Fruit fly (Drosophila melanogaster) whole organism, embryonic: ENCODE results near the gene CenB1A.

Source experiments
- CG10147 ChIP-seq: fragments of 200-800 bp; sonication (Bioruptor generic); optimal IDR thresholded peaks from 2 replicates; lab custom pipeline; 2019; ENCODE audit warnings: missing biosample characterization, mild to moderate bottlenecking, missing genetic modification characterization, moderate library complexity
- CG10366 ChIP-seq: fragments of 200-800 bp; sonication (Bioruptor generic); IDR thresholded peaks from 2 replicates; pipeline ENCODE4 v1.3.6; 2022; ENCODE audit warnings: missing biosample characterization, missing genetic modification characterization
- CG12659 ChIP-seq: fragments of 200-800 bp; sonication (Bioruptor generic); optimal IDR thresholded peaks from 3 replicates; lab custom pipeline; 2017; ENCODE audit warnings: mild to moderate bottlenecking, missing biosample characterization, missing genetic modification reagents, missing genetic modification characterization
- CG13624 ChIP-seq: fragments of 200-800 bp; sonication (Bioruptor generic); optimal IDR thresholded peaks from 2 replicates; lab custom pipeline; 2016; ENCODE audit warnings: missing biosample characterization, missing genetic modification characterization
- CG17385 ChIP-seq: fragments of 200-800 bp; sonication (Bioruptor generic); optimal IDR thresholded peaks from 3 replicates; lab custom pipeline; 2018; ENCODE audit warnings: missing biosample characterization, mild to moderate bottlenecking, missing genetic modification characterization
- CG17829 ChIP-seq: fragments of 200-800 bp; optimal IDR thresholded peaks from 2 replicates; lab custom pipeline; 2019; ENCODE audit warnings: missing biosample characterization, mild to moderate bottlenecking, missing genetic modification characterization, moderate library complexity
- CG2129 ChIP-seq: fragments of 200-800 bp; sonication (Bioruptor generic); IDR thresholded peaks from 2 replicates; pipeline ENCODE4 v1.3.6; 2022; ENCODE audit warnings: missing biosample characterization, missing genetic modification characterization; ENCODE audit not compliant: partially characterized antibody
- CG2712 ChIP-seq: fragments of 200-800 bp; optimal IDR thresholded peaks from 3 replicates; lab custom pipeline; 2019; ENCODE audit warnings: missing biosample characterization, mild to moderate bottlenecking, missing genetic modification characterization, moderate library complexity
- CG2889 ChIP-seq: fragments of 200-800 bp; sonication (Bioruptor generic); IDR thresholded peaks from 3 replicates; pipeline ENCODE4 v1.3.6; 2022; ENCODE audit warnings: missing biosample characterization, missing genetic modification characterization
- CG31388 ChIP-seq: fragments of 200-800 bp; sonication (Bioruptor generic); optimal IDR thresholded peaks from 2 replicates; lab custom pipeline; 2016; ENCODE audit warnings: missing biosample characterization, missing genetic modification characterization
- CG32767 ChIP-seq: fragments of 200-800 bp; sonication (Bioruptor generic); IDR thresholded peaks from 2 replicates; pipeline ENCODE4 v1.3.6; 2022; ENCODE audit warnings: missing biosample characterization, missing genetic modification characterization
- CG3838 ChIP-seq: fragments of 200-800 bp; sonication (Bioruptor generic); optimal IDR thresholded peaks from 3 replicates; lab custom pipeline; 2016; ENCODE audit warnings: missing biosample characterization, missing genetic modification characterization
- CG3847 ChIP-seq: fragments of 200-800 bp; sonication (Bioruptor generic); IDR thresholded peaks from 2 replicates; pipeline ENCODE4 v1.3.6; 2022; ENCODE audit warnings: missing biosample characterization, missing genetic modification characterization
- CG4328 ChIP-seq: fragments of 200-800 bp; sonication (Bioruptor generic); optimal IDR thresholded peaks from 3 replicates; lab custom pipeline; 2017; ENCODE audit warnings: missing biosample characterization, missing genetic modification reagents, missing genetic modification characterization
- CG4360 ChIP-seq: fragments of 200-800 bp; sonication (Bioruptor generic); IDR thresholded peaks from 2 replicates; pipeline ENCODE4 v1.3.6; 2022; ENCODE audit warnings: missing biosample characterization, missing genetic modification characterization
- CG7271 ChIP-seq: fragments of 200-800 bp; sonication (Bioruptor generic); optimal IDR thresholded peaks from 2 replicates; lab custom pipeline; 2018; ENCODE audit warnings: missing biosample characterization, mild to moderate bottlenecking, missing genetic modification characterization, moderate library complexity
- Chrac-16 ChIP-seq: fragments of 200-800 bp; sonication (Bioruptor generic); optimal IDR thresholded peaks from 3 replicates; lab custom pipeline; 2016; ENCODE audit warnings: missing biosample characterization, missing genetic modification characterization
- CkIIα-i1 ChIP-seq: fragments of 200-800 bp; sonication (Bioruptor generic); IDR thresholded peaks from 2 replicates; pipeline ENCODE4 v1.3.6; 2022; ENCODE audit warnings: missing biosample characterization, missing genetic modification characterization
- CrebB ChIP-seq: fragments of 200-800 bp; sonication (Bioruptor generic); optimal IDR thresholded peaks from 3 replicates; lab custom pipeline; 2018; ENCODE audit warnings: missing biosample characterization, mild to moderate bottlenecking, missing genetic modification characterization
- Dbx ChIP-seq: fragments of 200-800 bp; sonication (Bioruptor generic); IDR thresholded peaks from 3 replicates; pipeline ENCODE4 v1.3.6; 2022; ENCODE audit warnings: missing biosample characterization, missing genetic modification characterization
- E2f2 ChIP-seq: fragments of 200-800 bp; sonication (Bioruptor generic); IDR thresholded peaks from 2 replicates; pipeline ENCODE4 v1.3.6; 2022; ENCODE audit warnings: missing biosample characterization, missing genetic modification characterization
- Hey ChIP-seq: fragments of 200-800 bp; sonication (Bioruptor generic); optimal IDR thresholded peaks from 3 replicates; lab custom pipeline; 2018; ENCODE audit warnings: missing biosample characterization, mild to moderate bottlenecking, missing genetic modification characterization
- Hr3 ChIP-seq: fragments of 200-800 bp; sonication (Bioruptor generic); optimal IDR thresholded peaks from 3 replicates; lab custom pipeline; 2016; ENCODE audit warnings: missing biosample characterization, missing genetic modification characterization
- Nf-YA ChIP-seq: fragments of 200-800 bp; sonication (Bioruptor generic); IDR thresholded peaks from 2 replicates; pipeline ENCODE4 v1.3.6; 2022; ENCODE audit warnings: missing biosample characterization, missing genetic modification characterization
- Oli ChIP-seq: fragments of 200-800 bp; sonication (Bioruptor generic); optimal IDR thresholded peaks from 2 replicates; lab custom pipeline; 2018; ENCODE audit warnings: missing biosample characterization, mild to moderate bottlenecking, missing genetic modification characterization, moderate library complexity
- Six4 ChIP-seq: fragments of 200-800 bp; sonication (Bioruptor generic); optimal IDR thresholded peaks from 2 replicates; lab custom pipeline; 2016; ENCODE audit warnings: missing biosample characterization, missing genetic modification characterization
- Ssrp ChIP-seq: fragments of 200-800 bp; sonication (Bioruptor generic); optimal IDR thresholded peaks from 2 replicates; lab custom pipeline; 2018; ENCODE audit warnings: missing biosample characterization, mild to moderate bottlenecking, missing genetic modification characterization, moderate library complexity
- Vsx1 ChIP-seq: fragments of 200-800 bp; sonication (Bioruptor generic); optimal IDR thresholded peaks from 2 replicates; lab custom pipeline; 2017; ENCODE audit warnings: missing biosample characterization, mild to moderate bottlenecking, missing genetic modification characterization, missing genetic modification reagents
- abd-A ChIP-seq: fragments of 200-800 bp; sonication (Bioruptor generic); optimal IDR thresholded peaks from 3 replicates; lab custom pipeline; 2019; ENCODE audit warnings: missing biosample characterization, mild to moderate bottlenecking, missing genetic modification characterization, moderate library complexity
- amos ChIP-seq: fragments of 200-800 bp; sonication (Bioruptor generic); IDR thresholded peaks from 2 replicates; pipeline ENCODE4 v1.3.6; 2022; ENCODE audit warnings: missing biosample characterization, missing genetic modification characterization; ENCODE audit not compliant: partially characterized antibody
- corto ChIP-seq: fragments of 200-800 bp; sonication (Bioruptor generic); optimal IDR thresholded peaks from 2 replicates; lab custom pipeline; 2016; ENCODE audit warnings: missing biosample characterization, mild to moderate bottlenecking, missing genetic modification characterization, moderate library complexity
- dm ChIP-seq: fragments of 200-800 bp; sonication (Bioruptor generic); optimal IDR thresholded peaks from 3 replicates; lab custom pipeline; 2016; ENCODE audit warnings: missing biosample characterization, missing genetic modification characterization
- en ChIP-seq: fragments of 200-800 bp; sonication (Bioruptor generic); optimal IDR thresholded peaks from 2 replicates; lab custom pipeline; 2016; ENCODE audit warnings: missing biosample characterization, missing genetic modification characterization
- esg ChIP-seq: fragments of 200-800 bp; sonication (Bioruptor generic); conservative IDR thresholded peaks from 2 replicates; pipeline ENCODE4 v1.3.6; 2022; ENCODE audit warnings: missing biosample characterization, missing genetic modification characterization
- gem ChIP-seq: fragments of 200-800 bp; sonication (Bioruptor generic); optimal IDR thresholded peaks from 2 replicates; lab custom pipeline; 2019; ENCODE audit warnings: missing biosample characterization, mild to moderate bottlenecking, missing genetic modification characterization, moderate library complexity
- gsb-n ChIP-seq: fragments of 200-800 bp; sonication (Bioruptor generic); optimal IDR thresholded peaks from 3 replicates; lab custom pipeline; 2018; ENCODE audit warnings: missing biosample characterization, mild to moderate bottlenecking, missing genetic modification characterization
- ken ChIP-seq: fragments of 200-800 bp; sonication (Bioruptor generic); IDR thresholded peaks from 3 replicates; pipeline ENCODE4 v1.3.6; 2022; ENCODE audit warnings: missing biosample characterization, missing genetic modification characterization
- knrl ChIP-seq: fragments of 200-800 bp; sonication (Bioruptor generic); IDR thresholded peaks from 3 replicates; pipeline ENCODE4 v1.3.6; 2022; ENCODE audit warnings: missing biosample characterization, missing genetic modification characterization; ENCODE audit not compliant: partially characterized antibody
- lmd ChIP-seq: fragments of 200-800 bp; sonication (Bioruptor generic); IDR thresholded peaks from 2 replicates; pipeline ENCODE4 v1.3.6; 2022; ENCODE audit warnings: missing biosample characterization, missing genetic modification characterization
- lov ChIP-seq, 2 experiments: fragments of 200-800 bp in 1 of 2; fragments of >200 bp in 1 of 2; sonication (Bioruptor generic) in 1 of 2; IDR thresholded peaks in 1 of 2; optimal IDR thresholded peaks in 1 of 2; 2 replicates in 1 of 2; 3 replicates in 1 of 2; pipeline versions ENCODE4 v1.3.6 to Lab custom; 2017 to 2022; ENCODE audit warnings: missing biosample characterization in 1 of 2, missing genetic modification characterization in 1 of 2
- nerfin-2 ChIP-seq: fragments of 200-800 bp; sonication (Bioruptor generic); IDR thresholded peaks from 2 replicates; pipeline ENCODE4 v1.3.6; 2022; ENCODE audit warnings: missing biosample characterization, missing genetic modification characterization; ENCODE audit not compliant: partially characterized antibody
- odd ChIP-seq: fragments of 200-800 bp; sonication (Bioruptor generic); optimal IDR thresholded peaks from 2 replicates; lab custom pipeline; 2017; ENCODE audit warnings: missing biosample characterization, mild to moderate bottlenecking, missing genetic modification characterization
- pan ChIP-seq, 4 experiments: fragments of >200 bp in 3 of 4; fragments of 200-800 bp in 1 of 4; sonication (Bioruptor generic) in 1 of 4; optimal IDR thresholded peaks in 3 of 4; IDR thresholded peaks in 1 of 4; 2 replicates each; pipeline versions ENCODE4 v1.3.6 to Lab custom; 2017 to 2022; ENCODE audit warnings: missing biosample characterization in 2 of 4, missing genetic modification characterization in 2 of 4, mixed read lengths in 1 of 4
- peb ChIP-seq: fragments of 200-800 bp; sonication (Bioruptor generic); IDR thresholded peaks from 2 replicates; pipeline ENCODE4 v1.3.6; 2022; ENCODE audit warnings: missing biosample characterization, missing genetic modification characterization
- psq ChIP-seq: fragments of 200-800 bp; sonication (Bioruptor generic); optimal IDR thresholded peaks from 2 replicates; lab custom pipeline; 2017; ENCODE audit warnings: missing biosample characterization, missing genetic modification characterization
- sima ChIP-seq: fragments of 200-800 bp; sonication (Bioruptor generic); optimal IDR thresholded peaks from 2 replicates; lab custom pipeline; 2016; ENCODE audit warnings: missing biosample characterization, missing genetic modification characterization
- slbo ChIP-seq: fragments of 200-800 bp; sonication (Bioruptor generic); IDR thresholded peaks from 2 replicates; pipeline ENCODE4 v1.3.6; 2022; ENCODE audit warnings: missing biosample characterization, missing genetic modification characterization
- stwl ChIP-seq: fragments of 200-800 bp; sonication (Bioruptor generic); optimal IDR thresholded peaks from 3 replicates; lab custom pipeline; 2018; ENCODE audit warnings: missing biosample characterization, mild to moderate bottlenecking, missing genetic modification characterization, moderate library complexity

CenB1A gene

DNA sequence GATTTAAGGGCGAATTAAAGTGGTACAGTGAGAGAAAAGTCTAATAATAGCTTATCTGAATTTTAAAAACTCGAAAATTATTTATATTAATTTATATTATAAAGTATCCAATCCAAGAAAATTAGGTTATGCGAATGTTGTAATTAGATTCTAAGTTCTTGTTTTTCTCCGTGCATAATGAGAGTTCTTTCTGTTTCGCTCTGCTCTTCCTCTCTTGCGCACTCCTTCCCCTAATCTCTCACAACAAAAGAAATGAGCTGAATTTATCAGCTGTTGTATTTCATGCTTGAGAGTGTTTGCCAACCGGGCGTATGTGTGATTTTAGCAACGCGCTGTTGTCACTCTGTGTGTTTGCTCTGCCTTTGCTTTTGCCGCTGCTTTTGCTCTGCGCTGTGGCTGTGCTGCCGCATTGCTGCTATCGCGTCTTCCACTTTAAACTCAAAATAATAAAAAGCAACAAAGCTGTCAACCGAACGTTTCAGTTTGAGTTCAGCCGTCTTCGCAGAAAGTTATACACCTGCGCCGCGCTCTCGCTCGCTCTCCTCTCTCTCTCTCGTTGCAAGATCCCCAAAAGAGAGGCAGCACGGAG lies 55.3 kb downstream of the CenB1A start, which contains the start of gene CG46310 (continued):
- TF ChIP-seq amos (no peak; the same call in 1 of the 2 replicates), dm (GFP tag; lab: Kevin White, UChicago) (no peak), ken (peak; percentile 69; the same call in 1 of the 3 replicates), corto (GFP tag; lab: Kevin White, UChicago) (peak; percentile 86), Hr3 (GFP tag; lab: Kevin White, UChicago) (peak; percentile 37), Vsx1 (GFP tag; lab: Kevin White, UChicago) (peak; percentile 79), CrebB (tag; lab: Kevin White, UChicago) (peak; percentile 55), CG17829 (tag; lab: Kevin White, UChicago) (peak; percentile 82), sima (GFP tag; lab: Kevin White, UChicago) (no peak), CG4328 (peak; percentile 22), Ssrp (tag; lab: Kevin White, UChicago) (peak; percentile 52), lov (optimal IDR thresholded peaks at IDR 0.05; lab: Kevin White, UChicago) (no peak), lov (GFP tag; IDR thresholded peaks at IDR 0.05; lab: Robert Waterston, UW) (0 out of 3 replicates have a peak, but pooled peaks have one; percentile 57), gsb-n (tag; lab: Kevin White, UChicago) (peak; percentile 72), psq (GFP tag; lab: Kevin White, UChicago) (peak; percentile 37), CG10147 (GFP tag; lab: Kevin White, UChicago) (peak; percentile 38), CG2889 (peak; percentile 62; the same call in 2 of the 3 replicates), CG17385 (GFP tag; lab: Kevin White, UChicago) (peak; percentile 46), stwl (no peak), Nf-YA (GFP tag; lab: Robert Waterston, UW) (peak; percentile 57), lmd (GFP tag; lab: Robert Waterston, UW) (peak; percentile 89), CG2712 (tag; lab: Kevin White, UChicago) (peak; percentile 88), nerfin-2 (no peak), CG12659 (GFP tag; lab: Kevin White, UChicago) (peak; percentile 61), CG2129 (no peak), abd-A (tag; lab: Kevin White, UChicago) (no peak), E2f2 (peak; percentile 43; the same call in 1 of the 2 replicates), CG31388 (GFP tag; lab: Kevin White, UChicago) (no peak), CG13624 (GFP tag; lab: Kevin White, UChicago) (no peak), Dbx (GFP tag; lab: Robert Waterston, UW) (peak; percentile 79), CG7271 (tag; lab: Kevin White, UChicago) (no peak), Hey (tag; lab: Kevin White, UChicago) (peak; percentile 32), en (GFP tag; lab: Kevin White, UChicago) (no peak), Oli (tag; lab: Kevin White, UChicago) (peak; percentile 63), CG3838 (no peak), Chrac-16 (GFP tag; lab: Kevin White, UChicago) (peak; percentile 31), gem (tag; lab: Kevin White, UChicago) (peak; percentile 90), pan (optimal IDR thresholded peaks at IDR 0.05; lab: Kevin White, UChicago) (no peak), pan (GFP tag; optimal IDR thresholded peaks at IDR 0.05 in 1 of 2, IDR thresholded peaks at IDR 0.05 in 1 of 2) (peak in 1 of 2 experiments; percentile 92), CG3847 (GFP tag; lab: Robert Waterston, UW) (peak; percentile 63), CG4360 (GFP tag; lab: Robert Waterston, UW) (peak; percentile 52; the same call in 1 of the 2 replicates), CG10366 (GFP tag; lab: Robert Waterston, UW) (peak; percentile 65), CkIIα-i1 (0 out of 2 replicates have a peak, but pooled peaks have one; percentile 6), esg (GFP tag; lab: Robert Waterston, UW) (peak; percentile 55), knrl (GFP tag; lab: Robert Waterston, UW) (no peak), slbo (GFP tag; lab: Robert Waterston, UW) (peak; percentile 86), Six4 (GFP tag; lab: Kevin White, UChicago) (peak; percentile 44), CG32767 (GFP tag; lab: Robert Waterston, UW) (0 out of 2 replicates have a peak, but pooled peaks have one; percentile 7), odd (GFP tag; lab: Kevin White, UChicago) (peak; percentile 21), peb (GFP tag; lab: Robert Waterston, UW) (peak; percentile 40; the same call in 1 of the 2 replicates)
